Comparison of ENCODE assay signal across 4 worm cellular contexts in genomic region chrIV:6958696-6959095, ce11.
TF ChIP-seq lines count a peak whose summit lies in the region.

No protein-coding gene starts in this region.

TF ChIP-seq in whole organism, L1 larva, 84 proteins besides CTCF, POLR2A, EP300 and RAD21 (continued from another document):
- peak; percentile 26 for TF ChIP-seq nhr-71 (tag; optimal IDR thresholded peaks at IDR 0.05; lab: Kevin White, UChicago)
- no peak for TF ChIP-seq fkh-4 (tag; optimal IDR thresholded peaks at IDR 0.05; lab: Kevin White, UChicago; ENCODE audit: borderline replicate concordance)
- TF ChIP-seq mab-9 (GFP tag; IDR thresholded peaks at IDR 0.05; lab: Robert Waterston, UW), result 0 out of 2 replicates have a peak, but pooled peaks have one; percentile 46
- TF ChIP-seq unc-62 (GFP tag; optimal IDR thresholded peaks at IDR 0.05; lab: Kevin White, UChicago), result no peak
- TF ChIP-seq lsy-2 (tag; optimal IDR thresholded peaks at IDR 0.05; lab: Kevin White, UChicago), result peak in 1 of 2 experiments; percentile 18
- no peak for TF ChIP-seq efl-1 (optimal IDR thresholded peaks at IDR 0.05; lab: Kevin White, UChicago)
- no peak for TF ChIP-seq efl-1 (GFP tag; optimal IDR thresholded peaks at IDR 0.05 in 1 of 2; lab: Kevin White, UChicago)
- no peak for TF ChIP-seq mef-2 (tag; optimal IDR thresholded peaks at IDR 0.05; lab: Kevin White, UChicago)
- no peak for TF ChIP-seq alr-1 (tag; optimal IDR thresholded peaks at IDR 0.05; lab: Kevin White, UChicago; ENCODE audit: borderline replicate concordance)
- no peak for TF ChIP-seq tlp-1 (tag; optimal IDR thresholded peaks at IDR 0.05; lab: Kevin White, UChicago)
- no peak for TF ChIP-seq fos-1 (tag; optimal IDR thresholded peaks at IDR 0.05; lab: Kevin White, UChicago)
- peak; percentile 32 for TF ChIP-seq fkh-8 (tag; optimal IDR thresholded peaks at IDR 0.05; lab: Kevin White, UChicago)

TF ChIP-seq in whole organism, L2 larva, 48 proteins besides CTCF, POLR2A, EP300 and RAD21 (continued from another document):
- TF ChIP-seq nhr-6 (tag; optimal IDR thresholded peaks at IDR 0.05; lab: Kevin White, UChicago) (no peak), lin-13 (GFP tag; optimal IDR thresholded peaks at IDR 0.05; lab: Kevin White, UChicago) (no peak), crh-2 (tag; optimal IDR thresholded peaks at IDR 0.05; lab: Kevin White, UChicago) (peak; percentile 57), nhr-237 (tag; optimal IDR thresholded peaks at IDR 0.05; lab: Kevin White, UChicago) (no peak), elt-3 (tag; optimal IDR thresholded peaks at IDR 0.05; lab: Kevin White, UChicago) (no peak), fos-1 (tag; optimal IDR thresholded peaks at IDR 0.05; lab: Kevin White, UChicago) (no peak), sma-3 (GFP tag; optimal IDR thresholded peaks at IDR 0.05; lab: Kevin White, UChicago) (no peak), nhr-23 (tag; optimal IDR thresholded peaks at IDR 0.05; lab: Kevin White, UChicago) (no peak), lin-39 (tag; optimal IDR thresholded peaks at IDR 0.05; lab: Kevin White, UChicago) (no peak), gmeb-1 (tag; optimal IDR thresholded peaks at IDR 0.05; lab: Kevin White, UChicago) (no peak), Y55F3AM.14 (GFP tag; optimal IDR thresholded peaks at IDR 0.05; lab: Kevin White, UChicago) (peak; percentile 56), mdl-1 (tag; optimal IDR thresholded peaks at IDR 0.05; lab: Kevin White, UChicago) (no peak), ztf-1 (GFP tag; conservative IDR thresholded peaks at IDR 0.05; lab: Robert Waterston, UW) (no peak), sem-4 (tag; optimal IDR thresholded peaks at IDR 0.05; lab: Kevin White, UChicago) (no peak), lsy-2 (tag; optimal IDR thresholded peaks at IDR 0.05; lab: Kevin White, UChicago) (peak in 1 of 2 experiments; percentile 65), zag-1 (tag; optimal IDR thresholded peaks at IDR 0.05; lab: Kevin White, UChicago) (peak; percentile 33), alr-1 (tag; optimal IDR thresholded peaks at IDR 0.05; lab: Kevin White, UChicago) (no peak), mab-5 (tag; optimal IDR thresholded peaks at IDR 0.05; lab: Kevin White, UChicago) (peak; percentile 95), nhr-77 (tag; optimal IDR thresholded peaks at IDR 0.05; lab: Kevin White, UChicago) (no peak), unc-39 (tag; optimal IDR thresholded peaks at IDR 0.05; lab: Kevin White, UChicago) (no peak), aly-2 (tag; optimal IDR thresholded peaks at IDR 0.05; lab: Kevin White, UChicago) (no peak), C34F6.9 (tag; optimal IDR thresholded peaks at IDR 0.05; lab: Kevin White, UChicago) (peak; percentile 56), ceh-82 (tag; optimal IDR thresholded peaks at IDR 0.05; lab: Kevin White, UChicago) (no peak), mbf-1 (tag; optimal IDR thresholded peaks at IDR 0.05; lab: Kevin White, UChicago) (no peak), ceh-16 (tag; optimal IDR thresholded peaks at IDR 0.05; lab: Kevin White, UChicago) (no peak), snpc-4 (tag; optimal IDR thresholded peaks at IDR 0.05; lab: Kevin White, UChicago) (no peak), nhr-11 (tag; optimal IDR thresholded peaks at IDR 0.05; lab: Kevin White, UChicago) (no peak), elt-1 (tag; optimal IDR thresholded peaks at IDR 0.05; lab: Kevin White, UChicago) (no peak), egl-27 (tag; optimal IDR thresholded peaks at IDR 0.05; lab: Kevin White, UChicago) (no peak), lin-11 (tag; optimal IDR thresholded peaks at IDR 0.05; lab: Kevin White, UChicago) (no peak), nhr-129 (tag; optimal IDR thresholded peaks at IDR 0.05; lab: Kevin White, UChicago) (peak; percentile 25), ama-1 (optimal IDR thresholded peaks at IDR 0.05; lab: Kevin White, UChicago) (no peak), nhr-10 (tag; optimal IDR thresholded peaks at IDR 0.05; lab: Kevin White, UChicago) (no peak)
TF ChIP-seq in whole organism, L2 larva: peak in this region for 10.

TF ChIP-seq in whole organism, L3 larva, 47 proteins besides CTCF, POLR2A, EP300 and RAD21 (continued from another document):
- TF ChIP-seq nhr-23 (tag; optimal IDR thresholded peaks at IDR 0.05; lab: Kevin White, UChicago) (no peak), zag-1 (tag; optimal IDR thresholded peaks at IDR 0.05; lab: Kevin White, UChicago) (no peak), hmg-11 (tag; optimal IDR thresholded peaks at IDR 0.05; lab: Kevin White, UChicago) (no peak), lin-39 (tag; optimal IDR thresholded peaks at IDR 0.05; lab: Kevin White, UChicago) (peak; percentile 50), elt-1 (tag; optimal IDR thresholded peaks at IDR 0.05; lab: Kevin White, UChicago) (peak; percentile 35), ztf-4 (tag; optimal IDR thresholded peaks at IDR 0.05; lab: Kevin White, UChicago) (no peak), mml-1 (tag; optimal IDR thresholded peaks at IDR 0.05; lab: Kevin White, UChicago) (no peak), ceh-28 (tag; optimal IDR thresholded peaks at IDR 0.05; lab: Kevin White, UChicago) (peak; percentile 2)

TF ChIP-seq in whole organism, L4 larva, 104 proteins besides CTCF, POLR2A, EP300 and RAD21 (continued from another document):
- no peak for TF ChIP-seq ceh-44 (GFP tag; IDR thresholded peaks at IDR 0.05; lab: Robert Waterston, UW)
- TF ChIP-seq mes-2 (tag; optimal IDR thresholded peaks at IDR 0.05; lab: Kevin White, UChicago; ENCODE audit: poor library complexity, severe bottlenecking), result no peak
- TF ChIP-seq saeg-2 (GFP tag; IDR thresholded peaks at IDR 0.05; lab: Robert Waterston, UW), result no peak
- no peak for TF ChIP-seq D1046.2 (GFP tag; IDR thresholded peaks at IDR 0.05; lab: Robert Waterston, UW)
- no peak for TF ChIP-seq daf-8 (GFP tag; IDR thresholded peaks at IDR 0.05; lab: Robert Waterston, UW)
- TF ChIP-seq unc-130 (GFP tag; optimal IDR thresholded peaks at IDR 0.05; lab: Kevin White, UChicago), result no peak
- no peak for TF ChIP-seq dve-1 (tag; optimal IDR thresholded peaks at IDR 0.05; lab: Kevin White, UChicago; ENCODE audit: insufficient read depth)
- TF ChIP-seq nhr-237 (tag; optimal IDR thresholded peaks at IDR 0.05; lab: Kevin White, UChicago), result no peak
- 0 out of 2 replicates have a peak, but pooled peaks have one; percentile 7 for TF ChIP-seq ctbp-1 (GFP tag; IDR thresholded peaks at IDR 0.05; lab: Robert Waterston, UW)
- no peak for TF ChIP-seq ceh-32 (tag; optimal IDR thresholded peaks at IDR 0.05; lab: Kevin White, UChicago; ENCODE audit: poor library complexity)
- TF ChIP-seq hlh-11 (tag; optimal IDR thresholded peaks at IDR 0.05; lab: Kevin White, UChicago), result no peak
- TF ChIP-seq mep-1 (tag; optimal IDR thresholded peaks at IDR 0.05; lab: Kevin White, UChicago), result peak; percentile 38
- TF ChIP-seq T20F7.1 (GFP tag; optimal IDR thresholded peaks at IDR 0.05; lab: Kevin White, UChicago), result no peak
- TF ChIP-seq jun-1 (tag; optimal IDR thresholded peaks at IDR 0.05; lab: Kevin White, UChicago), result no peak
- TF ChIP-seq nhr-10 (tag; optimal IDR thresholded peaks at IDR 0.05; lab: Kevin White, UChicago), result no peak
- TF ChIP-seq lin-39 (tag; optimal IDR thresholded peaks at IDR 0.05; lab: Kevin White, UChicago), result no peak
- TF ChIP-seq snpc-4 (tag; optimal IDR thresholded peaks at IDR 0.05; lab: Kevin White, UChicago), result no peak
- TF ChIP-seq hmg-1.1 (GFP tag; IDR thresholded peaks at IDR 0.05; lab: Robert Waterston, UW), result peak; percentile 54; the same call in 1 of the 2 replicates
- TF ChIP-seq unc-62 (GFP tag; optimal IDR thresholded peaks at IDR 0.05 in 1 of 2; lab: Kevin White, UChicago), result peak in 1 of 2 experiments; percentile 98
- no peak for TF ChIP-seq unc-62 (tag; optimal IDR thresholded peaks at IDR 0.05; lab: Kevin White, UChicago)
- no peak for TF ChIP-seq pqm-1 (tag; optimal IDR thresholded peaks at IDR 0.05; lab: Kevin White, UChicago)
- no peak for TF ChIP-seq attf-4 (tag; optimal IDR thresholded peaks at IDR 0.05; lab: Kevin White, UChicago)
- TF ChIP-seq zfp-2 (tag; optimal IDR thresholded peaks at IDR 0.05; lab: Kevin White, UChicago), result no peak
- peak; percentile 43 for TF ChIP-seq hlh-30 (tag; optimal IDR thresholded peaks at IDR 0.05; lab: Kevin White, UChicago; ENCODE audit: insufficient read depth)
- peak; percentile 54 for TF ChIP-seq ceh-28 (tag; optimal IDR thresholded peaks at IDR 0.05; lab: Kevin White, UChicago)
- peak; percentile 8 to 57 for TF ChIP-seq lsy-2 (tag; optimal IDR thresholded peaks at IDR 0.05; lab: Kevin White, UChicago)
- no peak for TF ChIP-seq pha-4 (GFP tag; IDR thresholded peaks at IDR 0.05; lab: Robert Waterston, UW)
- TF ChIP-seq pha-4 (tag; optimal IDR thresholded peaks at IDR 0.05; lab: Kevin White, UChicago), result no peak
- no peak for TF ChIP-seq lin-29 (GFP tag; IDR thresholded peaks at IDR 0.05; lab: Robert Waterston, UW)
- no peak for TF ChIP-seq R02D3.7 (tag; optimal IDR thresholded peaks at IDR 0.05; lab: Kevin White, UChicago)
- TF ChIP-seq aly-2 (tag; optimal IDR thresholded peaks at IDR 0.05; lab: Kevin White, UChicago), result no peak
- no peak for TF ChIP-seq aha-1 (tag; lab: Kevin White, UChicago)
- TF ChIP-seq tra-1 (GFP tag; IDR thresholded peaks at IDR 0.05; lab: Robert Waterston, UW), result no peak
- TF ChIP-seq zag-1 (tag; optimal IDR thresholded peaks at IDR 0.05; lab: Kevin White, UChicago), result no peak
- TF ChIP-seq nhr-48 (tag; optimal IDR thresholded peaks at IDR 0.05; lab: Kevin White, UChicago), result no peak
- TF ChIP-seq Y48G9A.11 (GFP tag; IDR thresholded peaks at IDR 0.05; lab: Robert Waterston, UW), result no peak
- TF ChIP-seq madf-5 (GFP tag; IDR thresholded peaks at IDR 0.05; lab: Robert Waterston, UW), result no peak
- TF ChIP-seq ZK337.2 (GFP tag; IDR thresholded peaks at IDR 0.05; lab: Robert Waterston, UW), result no peak
- no peak for TF ChIP-seq daf-12 (tag; optimal IDR thresholded peaks at IDR 0.05; lab: Kevin White, UChicago)
- no peak for TF ChIP-seq arid-1 (GFP tag; conservative IDR thresholded peaks at IDR 0.05; lab: Robert Waterston, UW)
- no peak for TF ChIP-seq lin-15B (tag; optimal IDR thresholded peaks at IDR 0.05; lab: Kevin White, UChicago)
- no peak for TF ChIP-seq ztf-11 (tag; optimal IDR thresholded peaks at IDR 0.05; lab: Kevin White, UChicago)
- peak; percentile 43 for TF ChIP-seq rbr-2 (tag; optimal IDR thresholded peaks at IDR 0.05; lab: Kevin White, UChicago)
- TF ChIP-seq Y75B8A.6 (GFP tag; IDR thresholded peaks at IDR 0.05; lab: Robert Waterston, UW), result no peak
- no peak for TF ChIP-seq egl-43 (GFP tag; IDR thresholded peaks at IDR 0.05; lab: Robert Waterston, UW)
- TF ChIP-seq lim-7 (GFP tag; IDR thresholded peaks at IDR 0.05; lab: Robert Waterston, UW), result no peak
- TF ChIP-seq vab-7 (GFP tag; IDR thresholded peaks at IDR 0.05; lab: Robert Waterston, UW), result no peak
- TF ChIP-seq dmd-6 (GFP tag; IDR thresholded peaks at IDR 0.05; lab: Robert Waterston, UW), result no peak
- TF ChIP-seq php-3 (GFP tag; IDR thresholded peaks at IDR 0.05; lab: Robert Waterston, UW), result no peak
- no peak for TF ChIP-seq ceh-62 (tag; optimal IDR thresholded peaks at IDR 0.05; lab: Kevin White, UChicago)
- TF ChIP-seq zip-11 (GFP tag; IDR thresholded peaks at IDR 0.05; lab: Robert Waterston, UW), result no peak
- TF ChIP-seq lir-3 (tag; optimal IDR thresholded peaks at IDR 0.05; lab: Kevin White, UChicago), result no peak
- TF ChIP-seq daf-16 (GFP tag; optimal IDR thresholded peaks at IDR 0.05; lab: Kevin White, UChicago), result no peak
- no peak for TF ChIP-seq daf-16 (tag; optimal IDR thresholded peaks at IDR 0.05; lab: Kevin White, UChicago)
- TF ChIP-seq F49E8.2 (tag; optimal IDR thresholded peaks at IDR 0.05; lab: Kevin White, UChicago; ENCODE audit: borderline replicate concordance), result no peak
- TF ChIP-seq zip-2 (tag; optimal IDR thresholded peaks at IDR 0.05; lab: Kevin White, UChicago), result no peak
- TF ChIP-seq spr-3 (GFP tag; optimal IDR thresholded peaks at IDR 0.05; lab: Kevin White, UChicago), result no peak
- TF ChIP-seq mdt-29 (GFP tag; IDR thresholded peaks at IDR 0.05; lab: Robert Waterston, UW), result no peak
- no peak for TF ChIP-seq spr-1 (tag; optimal IDR thresholded peaks at IDR 0.05; lab: Kevin White, UChicago)
- TF ChIP-seq dmd-8 (GFP tag; IDR thresholded peaks at IDR 0.05; lab: Robert Waterston, UW), result no peak
- TF ChIP-seq ztf-7 (tag; optimal IDR thresholded peaks at IDR 0.05; lab: Kevin White, UChicago), result no peak
